Fruit fly (Drosophila melanogaster) whole organism, embryonic: Measurements from ENCODE around the gene DPCoAC.
A peak's percentile ranks its signal among the peaks of the same experiment; 100 is the strongest.

ENCODE experiments used
- Aef1 ChIP-seq: fragments of 200-800 bp; sonication (Bioruptor generic); IDR thresholded peaks from 3 replicates; pipeline ENCODE4 v1.3.6; 2022; ENCODE audit warnings: missing biosample characterization, missing genetic modification characterization
- Atf-2 ChIP-seq: fragments of 200-800 bp; sonication (Bioruptor generic); optimal IDR thresholded peaks from 2 replicates; lab custom pipeline; 2016; ENCODE audit warnings: missing biosample characterization, missing genetic modification characterization
- Atf6 ChIP-seq: fragments of 200-800 bp; sonication (Bioruptor generic); IDR thresholded peaks from 2 replicates; pipeline ENCODE4 v1.3.6; 2022; ENCODE audit warnings: missing biosample characterization, missing genetic modification characterization
- Blimp-1 ChIP-seq: fragments of 200-800 bp; sonication (Bioruptor generic); optimal IDR thresholded peaks from 3 replicates; lab custom pipeline; 2018; ENCODE audit warnings: missing biosample characterization, missing genetic modification characterization, mild to moderate bottlenecking, moderate library complexity, missing genetic modification reagents
- BtbVII ChIP-seq: fragments of 200-800 bp; sonication (Bioruptor generic); optimal IDR thresholded peaks from 3 replicates; lab custom pipeline; 2017; ENCODE audit warnings: missing biosample characterization, mild to moderate bottlenecking, missing genetic modification characterization
- CG11085 ChIP-seq: fragments of 200-800 bp; sonication (Bioruptor generic); IDR thresholded peaks from 2 replicates; pipeline ENCODE4 v1.3.6; 2022; ENCODE audit warnings: missing biosample characterization, missing genetic modification characterization
- CG12104 ChIP-seq: fragments of 200-800 bp; sonication (Bioruptor generic); optimal IDR thresholded peaks from 3 replicates; lab custom pipeline; 2016; ENCODE audit warnings: missing biosample characterization, missing genetic modification characterization
- CG12744 ChIP-seq: fragments of 200-800 bp; sonication (Bioruptor generic); optimal IDR thresholded peaks from 2 replicates; lab custom pipeline; 2016; ENCODE audit warnings: missing biosample characterization, missing genetic modification characterization
- CG13123 ChIP-seq: fragments of 200-800 bp; sonication (Bioruptor generic); optimal IDR thresholded peaks from 2 replicates; lab custom pipeline; 2016; ENCODE audit warnings: missing biosample characterization, missing genetic modification characterization
- CG14667 ChIP-seq: fragments of 200-800 bp; sonication (Bioruptor generic); IDR thresholded peaks from 2 replicates; pipeline ENCODE4 v1.3.6; 2022; ENCODE audit warnings: missing biosample characterization, missing genetic modification characterization
- CG14965 ChIP-seq: fragments of 200-800 bp; sonication (Bioruptor generic); optimal IDR thresholded peaks from 2 replicates; lab custom pipeline; 2016; ENCODE audit warnings: missing biosample characterization, missing genetic modification characterization, borderline replicate concordance
- CG16779 ChIP-seq: fragments of 200-800 bp; sonication (Bioruptor generic); IDR thresholded peaks from 2 replicates; pipeline ENCODE4 v1.3.6; 2022; ENCODE audit warnings: missing biosample characterization, missing genetic modification characterization
- CG16813 ChIP-seq: fragments of 200-800 bp; sonication (Bioruptor generic); IDR thresholded peaks from 3 replicates; pipeline ENCODE4 v1.3.6; 2022; ENCODE audit warnings: missing biosample characterization, missing genetic modification characterization; ENCODE audit not compliant: partially characterized antibody
- CG31224 ChIP-seq: fragments of 200-800 bp; sonication (Bioruptor generic); IDR thresholded peaks from 2 replicates; pipeline ENCODE4 v1.3.6; 2022; ENCODE audit warnings: missing biosample characterization, missing genetic modification characterization
- CG31441 ChIP-seq: fragments of 200-800 bp; sonication (Bioruptor generic); IDR thresholded peaks from 2 replicates; pipeline ENCODE4 v1.3.6; 2022; ENCODE audit warnings: missing biosample characterization, missing genetic modification characterization
- CG43689 ChIP-seq: fragments of 200-800 bp; sonication (Bioruptor generic); IDR thresholded peaks from 2 replicates; pipeline ENCODE4 v1.3.6; 2022; ENCODE audit warnings: missing biosample characterization, missing genetic modification characterization
- CG7786 ChIP-seq: fragments of 200-800 bp; sonication (Bioruptor generic); optimal IDR thresholded peaks from 2 replicates; lab custom pipeline; 2016; ENCODE audit warnings: missing biosample characterization, missing genetic modification characterization
- CG8281 ChIP-seq: fragments of 200-800 bp; sonication (Bioruptor generic); optimal IDR thresholded peaks from 2 replicates; lab custom pipeline; 2018; ENCODE audit warnings: missing biosample characterization, mild to moderate bottlenecking, missing genetic modification characterization, moderate library complexity
- CG8765 ChIP-seq: fragments of 200-800 bp; sonication (Bioruptor generic); IDR thresholded peaks from 2 replicates; pipeline ENCODE4 v1.3.6; 2022; ENCODE audit warnings: missing biosample characterization, missing genetic modification characterization
- CG9609 ChIP-seq: fragments of 200-800 bp; sonication (Bioruptor generic); optimal IDR thresholded peaks from 3 replicates; lab custom pipeline; 2016; ENCODE audit warnings: missing biosample characterization, missing genetic modification characterization
- CG9727 ChIP-seq: fragments of 200-800 bp; sonication (Bioruptor generic); optimal IDR thresholded peaks from 3 replicates; lab custom pipeline; 2017; ENCODE audit warnings: missing biosample characterization, mild to moderate bottlenecking, missing genetic modification characterization
- CG9817 ChIP-seq: fragments of 200-800 bp; sonication (Bioruptor generic); optimal IDR thresholded peaks from 2 replicates; lab custom pipeline; 2018; ENCODE audit warnings: missing biosample characterization, mild to moderate bottlenecking, missing genetic modification characterization, moderate library complexity
- CHES-1-like ChIP-seq: fragments of 200-800 bp; sonication (Bioruptor generic); optimal IDR thresholded peaks from 2 replicates; lab custom pipeline; 2016; ENCODE audit warnings: missing biosample characterization, missing genetic modification characterization
- Camta ChIP-seq: fragments of 200-800 bp; sonication (Bioruptor generic); optimal IDR thresholded peaks from 2 replicates; lab custom pipeline; 2016; ENCODE audit warnings: missing biosample characterization, missing genetic modification characterization
- Ets97D ChIP-seq: fragments of 200-800 bp; sonication (Bioruptor generic); optimal IDR thresholded peaks from 3 replicates; lab custom pipeline; 2016; ENCODE audit warnings: missing biosample characterization, missing genetic modification characterization
- Gug ChIP-seq: fragments of 200-800 bp; sonication (Bioruptor generic); IDR thresholded peaks from 4 replicates; pipeline ENCODE4 v1.3.6; 2022; ENCODE audit warnings: missing biosample characterization, missing genetic modification characterization
- HLH54F ChIP-seq: fragments of 200-800 bp; sonication (Bioruptor generic); optimal IDR thresholded peaks from 3 replicates; lab custom pipeline; 2016; ENCODE audit warnings: missing biosample characterization, missing genetic modification characterization
- Jarid2 ChIP-seq: fragments of 200-800 bp; sonication (Bioruptor generic); optimal IDR thresholded peaks from 3 replicates; lab custom pipeline; 2017; ENCODE audit warnings: mild to moderate bottlenecking, missing biosample characterization, missing genetic modification reagents, missing genetic modification characterization
- Lhr ChIP-seq: fragments of 200-800 bp; sonication (Bioruptor generic); optimal IDR thresholded peaks from 3 replicates; lab custom pipeline; 2017; ENCODE audit warnings: mild to moderate bottlenecking, missing biosample characterization, missing genetic modification reagents, missing genetic modification characterization
- Mad ChIP-seq: fragments of 200-800 bp; sonication (Bioruptor generic); optimal IDR thresholded peaks from 2 replicates; lab custom pipeline; 2016; ENCODE audit warnings: missing biosample characterization, missing genetic modification characterization
- Sry-β ChIP-seq: fragments of 200-800 bp; sonication (Bioruptor generic); optimal IDR thresholded peaks from 2 replicates; lab custom pipeline; 2018; ENCODE audit warnings: missing biosample characterization, mild to moderate bottlenecking, missing genetic modification characterization, moderate library complexity
- ab ChIP-seq: fragments of 200-800 bp; sonication (Bioruptor generic); optimal IDR thresholded peaks from 2 replicates; lab custom pipeline; 2016; ENCODE audit warnings: missing biosample characterization, missing genetic modification characterization
- ara ChIP-seq: fragments of 200-800 bp; sonication (Bioruptor generic); IDR thresholded peaks from 2 replicates; pipeline ENCODE4 v1.3.6; 2022; ENCODE audit warnings: missing biosample characterization, missing genetic modification characterization
- az2 ChIP-seq: fragments of 200-800 bp; sonication (Bioruptor generic); optimal IDR thresholded peaks from 3 replicates; lab custom pipeline; 2016; ENCODE audit warnings: missing biosample characterization, missing genetic modification characterization
- fu2 ChIP-seq: fragments of 200-800 bp; sonication (Bioruptor generic); optimal IDR thresholded peaks from 2 replicates; lab custom pipeline; 2016; ENCODE audit warnings: missing biosample characterization, missing genetic modification characterization
- gcm ChIP-seq: fragments of 200-800 bp; sonication (Bioruptor generic); optimal IDR thresholded peaks from 2 replicates; lab custom pipeline; 2019; ENCODE audit warnings: missing biosample characterization, mild to moderate bottlenecking, missing genetic modification characterization, moderate library complexity
- gcm2 ChIP-seq: fragments of 200-800 bp; sonication (Bioruptor generic); optimal IDR thresholded peaks from 2 replicates; lab custom pipeline; 2016; ENCODE audit warnings: missing biosample characterization, missing genetic modification characterization
- gt ChIP-seq: fragments of 200-800 bp; sonication (Bioruptor generic); IDR thresholded peaks from 2 replicates; pipeline ENCODE4 v1.3.6; 2022; ENCODE audit warnings: missing biosample characterization, missing genetic modification characterization
- jigr1 ChIP-seq: fragments of 200-800 bp; sonication (Bioruptor generic); IDR thresholded peaks from 3 replicates; pipeline ENCODE4 v1.3.6; 2022; ENCODE audit warnings: missing biosample characterization, missing genetic modification characterization
- kay ChIP-seq: fragments of 200-800 bp; sonication (Bioruptor generic); optimal IDR thresholded peaks from 2 replicates; lab custom pipeline; 2016; ENCODE audit warnings: missing biosample characterization, missing genetic modification characterization
- lab ChIP-seq: fragments of 200-800 bp; sonication (Bioruptor generic); optimal IDR thresholded peaks from 3 replicates; lab custom pipeline; 2017; ENCODE audit warnings: missing biosample characterization, missing genetic modification characterization, mild to moderate bottlenecking, moderate library complexity, missing genetic modification reagents
- lbe ChIP-seq: fragments of 200-800 bp; sonication (Bioruptor generic); optimal IDR thresholded peaks from 2 replicates; lab custom pipeline; 2016; ENCODE audit warnings: missing biosample characterization, mild to moderate bottlenecking, missing genetic modification characterization
- onecut ChIP-seq: fragments of 200-800 bp; sonication (Bioruptor generic); IDR thresholded peaks from 2 replicates; pipeline ENCODE4 v1.3.6; 2022; ENCODE audit warnings: missing biosample characterization, missing genetic modification characterization
- peb ChIP-seq: fragments of 200-800 bp; sonication (Bioruptor generic); IDR thresholded peaks from 2 replicates; pipeline ENCODE4 v1.3.6; 2022; ENCODE audit warnings: missing biosample characterization, missing genetic modification characterization
- pita ChIP-seq: fragments of 200-800 bp; sonication (Bioruptor generic); optimal IDR thresholded peaks from 2 replicates; lab custom pipeline; 2017; ENCODE audit warnings: missing biosample characterization, mild to moderate bottlenecking, missing genetic modification characterization
- pnt ChIP-seq: fragments of 200-800 bp; sonication (Bioruptor generic); optimal IDR thresholded peaks from 3 replicates; lab custom pipeline; 2016; ENCODE audit warnings: missing biosample characterization, missing genetic modification characterization
- sim ChIP-seq: fragments of 200-800 bp; sonication (Bioruptor generic); IDR thresholded peaks from 2 replicates; pipeline ENCODE4 v1.3.6; 2022; ENCODE audit warnings: missing biosample characterization, missing genetic modification characterization
- so ChIP-seq: fragments of 200-800 bp; sonication (Bioruptor generic); IDR thresholded peaks from 3 replicates; pipeline ENCODE4 v1.3.6; 2022; ENCODE audit warnings: missing biosample characterization, missing genetic modification characterization
- sqz ChIP-seq: fragments of 200-800 bp; sonication (Bioruptor generic); optimal IDR thresholded peaks from 3 replicates; lab custom pipeline; 2018; ENCODE audit warnings: missing biosample characterization, mild to moderate bottlenecking, missing genetic modification characterization
- tin ChIP-seq: fragments of 200-800 bp; sonication (Bioruptor generic); optimal IDR thresholded peaks from 3 replicates; lab custom pipeline; 2016; ENCODE audit warnings: missing biosample characterization, missing genetic modification characterization

The DPCoAC gene

dm6 chr3R:20557415-20558105 lies at the start of gene DPCoAC, which contains the start of gene CG5180:
Gene DPCoAC, minus strand, starts transcription at chr3R:20557667.
Gene CG5180, plus strand, starts transcription at chr3R:20557930.
- TF ChIP-seq CG14667, result peak; percentile 53; the same call in 1 of the 2 replicates
- TF ChIP-seq Atf6, result peak; percentile 32; the same call in 1 of the 2 replicates
- TF ChIP-seq pnt (GFP tag; lab: Kevin White, UChicago), result peak; percentile 8
- TF ChIP-seq Sry-β (GFP tag; lab: Kevin White, UChicago), result peak; percentile 12
- peak; percentile 59 for TF ChIP-seq CG7786
- peak; percentile 53 for TF ChIP-seq Jarid2
- no peak; the same call in 1 of the 2 replicates for TF ChIP-seq CG8765
- peak; percentile 58; the same call in 2 of the 3 replicates for TF ChIP-seq jigr1 (GFP tag; lab: Robert Waterston, UW)
- peak; percentile 22 for TF ChIP-seq lbe (GFP tag; lab: Kevin White, UChicago)
- peak; percentile 90 for TF ChIP-seq pita (GFP tag; lab: Kevin White, UChicago)
- peak; percentile 40 for TF ChIP-seq CG31224 (GFP tag; lab: Robert Waterston, UW)
- TF ChIP-seq gt (GFP tag; lab: Robert Waterston, UW), result 0 out of 2 replicates have a peak, but pooled peaks have one; percentile 37
- TF ChIP-seq CG31441, result peak; percentile 59; the same call in 1 of the 2 replicates
- peak; percentile 73 for TF ChIP-seq CG9727 (GFP tag; lab: Kevin White, UChicago)
- TF ChIP-seq ab (GFP tag; lab: Kevin White, UChicago), result peak; percentile 5
- TF ChIP-seq Mad (GFP tag; lab: Kevin White, UChicago), result peak; percentile 60
- peak; percentile 64 for TF ChIP-seq HLH54F
- TF ChIP-seq Lhr (GFP tag; lab: Kevin White, UChicago), result peak; percentile 84
- peak; percentile 74 for TF ChIP-seq CG9609 (GFP tag; lab: Kevin White, UChicago)
- TF ChIP-seq CG16813 (GFP tag; lab: Robert Waterston, UW), result peak; percentile 51
- TF ChIP-seq onecut, result peak; percentile 30
- peak; percentile 16 for TF ChIP-seq CG14965 (GFP tag; lab: Kevin White, UChicago)
- peak; percentile 68 for TF ChIP-seq CHES-1-like
- TF ChIP-seq tin (GFP tag; lab: Kevin White, UChicago), result peak; percentile 72
- 0 out of 2 replicates have a peak, but pooled peaks have one; percentile 33 for TF ChIP-seq CG43689 (GFP tag; lab: Robert Waterston, UW)
- no peak for TF ChIP-seq gcm (GFP tag; lab: Kevin White, UChicago)
- TF ChIP-seq BtbVII (GFP tag; lab: Kevin White, UChicago), result no peak
- peak; percentile 58 for TF ChIP-seq ara (GFP tag; lab: Robert Waterston, UW)
- TF ChIP-seq peb (GFP tag; lab: Robert Waterston, UW), result 0 out of 2 replicates have a peak, but pooled peaks have one; percentile 28
- TF ChIP-seq fu2 (GFP tag; lab: Kevin White, UChicago), result peak; percentile 62
- peak; percentile 56 for TF ChIP-seq CG9817 (tag; lab: Kevin White, UChicago)
- TF ChIP-seq Atf-2 (GFP tag; lab: Kevin White, UChicago), result peak; percentile 39
- peak; percentile 45 for TF ChIP-seq Camta (GFP tag; lab: Kevin White, UChicago)
- peak; percentile 5 for TF ChIP-seq kay (GFP tag; lab: Kevin White, UChicago)
- no peak for TF ChIP-seq CG12744
- TF ChIP-seq sim, result no peak
- peak; percentile 41 for TF ChIP-seq az2 (GFP tag; lab: Kevin White, UChicago)
- no peak for TF ChIP-seq sqz (GFP tag; lab: Kevin White, UChicago)
- TF ChIP-seq CG16779 (GFP tag; lab: Robert Waterston, UW), result peak; percentile 79
- TF ChIP-seq so (GFP tag; lab: Robert Waterston, UW), result peak; percentile 53; the same call in 1 of the 3 replicates
- no peak for TF ChIP-seq gcm2 (GFP tag; lab: Kevin White, UChicago)
- peak; percentile 86 for TF ChIP-seq Gug (GFP tag; lab: Robert Waterston, UW)
- TF ChIP-seq CG11085 (GFP tag; lab: Robert Waterston, UW), result peak; percentile 72
- peak; percentile 68 for TF ChIP-seq lab (GFP tag; lab: Kevin White, UChicago)
- peak; percentile 51 for TF ChIP-seq CG13123 (GFP tag; lab: Kevin White, UChicago)
- no peak for TF ChIP-seq CG8281 (tag; lab: Kevin White, UChicago)
- peak; percentile 83 for TF ChIP-seq Ets97D (GFP tag; lab: Kevin White, UChicago)
- TF ChIP-seq CG12104 (GFP tag; lab: Kevin White, UChicago), result no peak
- TF ChIP-seq Blimp-1 (GFP tag; lab: Kevin White, UChicago), result peak; percentile 7
- peak; percentile 78 for TF ChIP-seq Aef1 (GFP tag; lab: Robert Waterston, UW)
